Fruit fly (Drosophila melanogaster) whole organism, embryonic: ENCODE data around the gene Mgat4a.
A peak's percentile ranks its signal among the peaks of the same experiment; 100 is the strongest.

ENCODE experiments used
- Asciz ChIP-seq: fragments of 200-800 bp; sonication (Bioruptor generic); optimal IDR thresholded peaks from 2 replicates; lab custom pipeline; 2017; ENCODE audit warnings: missing biosample characterization, mild to moderate bottlenecking, missing genetic modification characterization, missing genetic modification reagents
- Bdp1 ChIP-seq: fragments of 200-800 bp; sonication (Bioruptor generic); optimal IDR thresholded peaks from 3 replicates; lab custom pipeline; 2016; ENCODE audit warnings: missing biosample characterization, missing genetic modification characterization
- CG11695 ChIP-seq: fragments of 200-800 bp; sonication (Bioruptor generic); IDR thresholded peaks from 3 replicates; pipeline ENCODE4 v1.3.6; 2022; ENCODE audit warnings: missing biosample characterization, missing genetic modification characterization
- CG13123 ChIP-seq: fragments of 200-800 bp; sonication (Bioruptor generic); optimal IDR thresholded peaks from 2 replicates; lab custom pipeline; 2016; ENCODE audit warnings: missing biosample characterization, missing genetic modification characterization
- CG1603 ChIP-seq: fragments of 200-800 bp; sonication (Bioruptor generic); optimal IDR thresholded peaks from 2 replicates; lab custom pipeline; 2019; ENCODE audit warnings: missing biosample characterization, mild to moderate bottlenecking, missing genetic modification characterization, moderate library complexity
- CG16815 ChIP-seq: fragments of 200-800 bp; sonication (Bioruptor generic); optimal IDR thresholded peaks from 3 replicates; lab custom pipeline; 2017; ENCODE audit warnings: missing biosample characterization, mild to moderate bottlenecking, missing genetic modification characterization
- CG16863 ChIP-seq: fragments of 200-800 bp; sonication (Bioruptor generic); optimal IDR thresholded peaks from 3 replicates; lab custom pipeline; 2016; ENCODE audit warnings: missing biosample characterization, missing genetic modification characterization
- CG17359 ChIP-seq: fragments of 200-800 bp; sonication (Bioruptor generic); optimal IDR thresholded peaks from 3 replicates; lab custom pipeline; 2018; ENCODE audit warnings: missing biosample characterization, mild to moderate bottlenecking, missing genetic modification characterization, moderate library complexity
- CG17912 ChIP-seq: fragments of 200-800 bp; sonication (Bioruptor generic); optimal IDR thresholded peaks from 2 replicates; lab custom pipeline; 2018; ENCODE audit warnings: missing biosample characterization, mild to moderate bottlenecking, missing genetic modification characterization
- CG3407 ChIP-seq: fragments of 200-800 bp; sonication (Bioruptor generic); optimal IDR thresholded peaks from 2 replicates; lab custom pipeline; 2018; ENCODE audit warnings: missing biosample characterization, mild to moderate bottlenecking, missing genetic modification characterization
- CG4328 ChIP-seq: fragments of 200-800 bp; sonication (Bioruptor generic); optimal IDR thresholded peaks from 3 replicates; lab custom pipeline; 2017; ENCODE audit warnings: missing biosample characterization, missing genetic modification reagents, missing genetic modification characterization
- CG6813 ChIP-seq: fragments of 200-800 bp; sonication (Bioruptor generic); optimal IDR thresholded peaks from 2 replicates; lab custom pipeline; 2017; ENCODE audit warnings: missing biosample characterization, missing genetic modification characterization, mild to moderate bottlenecking, moderate library complexity, missing genetic modification reagents
- CG8478 ChIP-seq: fragments of >200 bp; optimal IDR thresholded peaks from 2 replicates; lab custom pipeline; 2018
- Dek ChIP-seq: fragments of 200-800 bp; sonication (Bioruptor generic); optimal IDR thresholded peaks from 3 replicates; lab custom pipeline; 2019; ENCODE audit warnings: missing biosample characterization, mild to moderate bottlenecking, missing genetic modification characterization, moderate library complexity
- Doc3 ChIP-seq: fragments of 200-800 bp; sonication (Bioruptor generic); IDR thresholded peaks from 3 replicates; pipeline ENCODE4 v1.3.6; 2022; ENCODE audit warnings: missing biosample characterization, missing genetic modification characterization; ENCODE audit not compliant: partially characterized antibody
- Dref ChIP-seq: fragments of 200-800 bp; sonication (Bioruptor generic); IDR thresholded peaks from 2 replicates; pipeline ENCODE4 v1.3.6; 2022; ENCODE audit warnings: missing biosample characterization, missing genetic modification characterization
- Elba2 ChIP-seq: fragments of 200-800 bp; sonication (Bioruptor generic); optimal IDR thresholded peaks from 3 replicates; lab custom pipeline; 2016; ENCODE audit warnings: missing biosample characterization, missing genetic modification characterization
- Ets65A ChIP-seq: fragments of 200-800 bp; sonication (Bioruptor generic); peaks from one replicate; lab custom pipeline; 2016; ENCODE audit warnings: missing biosample characterization, missing genetic modification characterization
- Fer3 ChIP-seq: fragments of 200-800 bp; sonication (Bioruptor generic); optimal IDR thresholded peaks from 2 replicates; lab custom pipeline; 2018; ENCODE audit warnings: missing biosample characterization, mild to moderate bottlenecking, missing genetic modification characterization, moderate library complexity
- HLHmδ ChIP-seq: fragments of 200-800 bp; sonication (Bioruptor generic); optimal IDR thresholded peaks from 2 replicates; lab custom pipeline; 2018; ENCODE audit warnings: missing biosample characterization, mild to moderate bottlenecking, missing genetic modification characterization, moderate library complexity
- Hr39 ChIP-seq: fragments of >200 bp; optimal IDR thresholded peaks from 2 replicates; lab custom pipeline; 2017
- Hr51 ChIP-seq, 2 experiments: fragments of 200-800 bp; sonication (Bioruptor generic); optimal IDR thresholded peaks; 2 replicates in 1 of 2; 3 replicates in 1 of 2; lab custom pipeline; 2016 to 2018; ENCODE audit warnings: missing biosample characterization in 2 of 2, missing genetic modification characterization in 2 of 2, mild to moderate bottlenecking in 1 of 2, moderate library complexity in 1 of 2
- Lim3 ChIP-seq: fragments of 200-800 bp; sonication (Bioruptor generic); IDR thresholded peaks from 2 replicates; pipeline ENCODE4 v1.3.6; 2022; ENCODE audit warnings: missing biosample characterization, missing genetic modification characterization
- MTF-1 ChIP-seq: fragments of 200-800 bp; sonication (Bioruptor generic); optimal IDR thresholded peaks from 2 replicates; lab custom pipeline; 2018; ENCODE audit warnings: missing biosample characterization, mild to moderate bottlenecking, missing genetic modification characterization, borderline replicate concordance
- Med ChIP-seq: fragments of 200-800 bp; sonication (Bioruptor generic); peaks from one replicate; lab custom pipeline; 2016; ENCODE audit warnings: missing biosample characterization, missing genetic modification characterization, mild to moderate bottlenecking, inconsistent platforms, moderate library complexity
- Pdp1 ChIP-seq, 2 experiments: fragments of 200-800 bp; sonication (Bioruptor generic); optimal IDR thresholded peaks; 3 replicates each; lab custom pipeline; 2016; ENCODE audit warnings: missing biosample characterization in 2 of 2, missing genetic modification characterization in 2 of 2, mild to moderate bottlenecking in 1 of 2, moderate library complexity in 1 of 2
- Ssrp ChIP-seq: fragments of 200-800 bp; sonication (Bioruptor generic); optimal IDR thresholded peaks from 2 replicates; lab custom pipeline; 2018; ENCODE audit warnings: missing biosample characterization, mild to moderate bottlenecking, missing genetic modification characterization, moderate library complexity
- amos ChIP-seq: fragments of 200-800 bp; sonication (Bioruptor generic); IDR thresholded peaks from 2 replicates; pipeline ENCODE4 v1.3.6; 2022; ENCODE audit warnings: missing biosample characterization, missing genetic modification characterization; ENCODE audit not compliant: partially characterized antibody
- ash1 ChIP-seq: fragments of 200-800 bp; sonication (Bioruptor generic); optimal IDR thresholded peaks from 2 replicates; lab custom pipeline; 2018; ENCODE audit warnings: missing biosample characterization, mild to moderate bottlenecking, missing genetic modification characterization
- bowl ChIP-seq: fragments of 200-800 bp; sonication (Bioruptor generic); IDR thresholded peaks from 2 replicates; pipeline ENCODE4 v1.3.6; 2022; ENCODE audit warnings: missing biosample characterization, missing genetic modification characterization
- chif ChIP-seq, 2 experiments: fragments of 200-800 bp; sonication (Bioruptor generic); optimal IDR thresholded peaks; 3 replicates each; lab custom pipeline; 2016; ENCODE audit warnings: missing biosample characterization in 2 of 2, missing genetic modification characterization in 2 of 2
- chinmo ChIP-seq: fragments of 200-800 bp; sonication (Bioruptor generic); IDR thresholded peaks from 4 replicates; pipeline ENCODE4 v1.3.6; 2022; ENCODE audit warnings: missing biosample characterization, missing genetic modification characterization; ENCODE audit not compliant: partially characterized antibody
- corto ChIP-seq: fragments of 200-800 bp; sonication (Bioruptor generic); optimal IDR thresholded peaks from 2 replicates; lab custom pipeline; 2016; ENCODE audit warnings: missing biosample characterization, mild to moderate bottlenecking, missing genetic modification characterization, moderate library complexity
- crol ChIP-seq: fragments of 200-800 bp; sonication (Bioruptor generic); IDR thresholded peaks from 2 replicates; pipeline ENCODE4 v1.3.6; 2022; ENCODE audit warnings: missing biosample characterization, missing genetic modification characterization
- eyg ChIP-seq: fragments of 200-800 bp; sonication (Bioruptor generic); optimal IDR thresholded peaks from 3 replicates; lab custom pipeline; 2016; ENCODE audit warnings: missing biosample characterization, missing genetic modification characterization
- fd64A ChIP-seq: fragments of 200-800 bp; sonication (Bioruptor generic); optimal IDR thresholded peaks from 3 replicates; lab custom pipeline; 2018; ENCODE audit warnings: missing biosample characterization, mild to moderate bottlenecking, missing genetic modification characterization
- fu2 ChIP-seq: fragments of 200-800 bp; sonication (Bioruptor generic); optimal IDR thresholded peaks from 2 replicates; lab custom pipeline; 2016; ENCODE audit warnings: missing biosample characterization, missing genetic modification characterization
- her ChIP-seq: fragments of 200-800 bp; sonication (Bioruptor generic); optimal IDR thresholded peaks from 2 replicates; lab custom pipeline; 2016; ENCODE audit warnings: missing biosample characterization, missing genetic modification characterization
- knrl ChIP-seq: fragments of 200-800 bp; sonication (Bioruptor generic); IDR thresholded peaks from 3 replicates; pipeline ENCODE4 v1.3.6; 2022; ENCODE audit warnings: missing biosample characterization, missing genetic modification characterization; ENCODE audit not compliant: partially characterized antibody
- lbe ChIP-seq: fragments of 200-800 bp; sonication (Bioruptor generic); optimal IDR thresholded peaks from 2 replicates; lab custom pipeline; 2016; ENCODE audit warnings: missing biosample characterization, mild to moderate bottlenecking, missing genetic modification characterization
- lilli ChIP-seq: fragments of 200-800 bp; sonication (Bioruptor generic); optimal IDR thresholded peaks from 3 replicates; lab custom pipeline; 2016; ENCODE audit warnings: missing biosample characterization, missing genetic modification characterization
- mld ChIP-seq: fragments of 200-800 bp; sonication (Bioruptor generic); IDR thresholded peaks from 3 replicates; pipeline ENCODE4 v1.3.6; 2022; ENCODE audit warnings: missing biosample characterization, missing genetic modification characterization; ENCODE audit not compliant: partially characterized antibody
- nau ChIP-seq: fragments of 200-800 bp; sonication (Bioruptor generic); optimal IDR thresholded peaks from 3 replicates; lab custom pipeline; 2017; ENCODE audit warnings: missing biosample characterization, mild to moderate bottlenecking, missing genetic modification characterization, missing genetic modification reagents
- nerfin-1 ChIP-seq: fragments of 200-800 bp; sonication (Bioruptor generic); optimal IDR thresholded peaks from 3 replicates; lab custom pipeline; 2019; ENCODE audit warnings: missing biosample characterization, mild to moderate bottlenecking, missing genetic modification characterization, moderate library complexity
- otp ChIP-seq: fragments of 200-800 bp; sonication (Bioruptor generic); IDR thresholded peaks from 3 replicates; pipeline ENCODE4, ENCODE4 v1.3.6; 2022; ENCODE audit warnings: missing biosample characterization, missing genetic modification characterization
- prd ChIP-seq, 3 experiments: fragments of >200 bp in 2 of 3; fragments of 200-800 bp in 1 of 3; sonication (Bioruptor generic) in 1 of 3; optimal IDR thresholded peaks in 2 of 3; IDR thresholded peaks in 1 of 3; 2 replicates in 2 of 3; 3 replicates in 1 of 3; pipeline versions ENCODE4 v1.3.6 to Lab custom; 2017 to 2022; ENCODE audit warnings: missing biosample characterization in 1 of 3, missing genetic modification characterization in 1 of 3
- sens-2 ChIP-seq: fragments of 200-800 bp; sonication (Bioruptor generic); IDR thresholded peaks from 2 replicates; pipeline ENCODE4 v1.3.6; 2022; ENCODE audit warnings: missing biosample characterization, missing genetic modification characterization
- sqz ChIP-seq: fragments of 200-800 bp; sonication (Bioruptor generic); optimal IDR thresholded peaks from 3 replicates; lab custom pipeline; 2018; ENCODE audit warnings: missing biosample characterization, mild to moderate bottlenecking, missing genetic modification characterization
- tx ChIP-seq: fragments of 200-800 bp; sonication (Bioruptor generic); optimal IDR thresholded peaks from 2 replicates; lab custom pipeline; 2016; ENCODE audit warnings: missing biosample characterization, missing genetic modification characterization
- vvl ChIP-seq: fragments of 200-800 bp; sonication (Bioruptor generic); IDR thresholded peaks from 2 replicates; pipeline ENCODE4 v1.3.6; 2022; ENCODE audit warnings: missing biosample characterization, missing genetic modification characterization

The Mgat4a gene

dm6 chr3L:14752816-14753215, 9.0 kb upstream of the Mgat4a start (continued):
- TF ChIP-seq Hr51 (GFP tag; optimal IDR thresholded peaks at IDR 0.05; lab: Kevin White, UChicago) (no peak), CG16815 (GFP tag; lab: Kevin White, UChicago) (no peak), her (no peak), sens-2 (GFP tag; lab: Robert Waterston, UW) (no peak), crol (GFP tag; lab: Robert Waterston, UW) (0 out of 2 replicates have a peak, but pooled peaks have one; percentile 29), lilli (GFP tag; lab: Kevin White, UChicago) (no peak), CG6813 (no peak), Ets65A (no peak), Elba2 (no peak), Fer3 (tag; lab: Kevin White, UChicago) (no peak), CG3407 (GFP tag; lab: Kevin White, UChicago) (no peak), tx (GFP tag; lab: Kevin White, UChicago) (no peak), prd (optimal IDR thresholded peaks at IDR 0.05; lab: Kevin White, UChicago) (no peak), prd (GFP tag; IDR thresholded peaks at IDR 0.05; lab: Robert Waterston, UW) (no peak), otp (GFP tag; lab: Robert Waterston, UW) (no peak), CG8478 (no peak), CG17912 (GFP tag; lab: Kevin White, UChicago) (no peak), Lim3 (GFP tag; lab: Robert Waterston, UW) (no peak), Hr39 (lab: Kevin White, UChicago) (peak; percentile 26), CG1603 (tag; lab: Kevin White, UChicago) (no peak), eyg (no peak), Asciz (GFP tag; lab: Kevin White, UChicago) (no peak), CG4328 (GFP tag; lab: Kevin White, UChicago) (no peak), Doc3 (no peak), Bdp1 (GFP tag; lab: Kevin White, UChicago) (no peak), CG13123 (GFP tag; lab: Kevin White, UChicago) (no peak), Dref (GFP tag; lab: Robert Waterston, UW) (no peak), CG17359 (tag; lab: Kevin White, UChicago) (no peak), Pdp1 (GFP tag; optimal IDR thresholded peaks at IDR 0.05; lab: Kevin White, UChicago) (no peak), Dek (no peak), fd64A (GFP tag; lab: Kevin White, UChicago) (no peak), corto (GFP tag; lab: Kevin White, UChicago) (no peak), fu2 (GFP tag; lab: Kevin White, UChicago) (no peak), ash1 (GFP tag; lab: Kevin White, UChicago) (no peak), nerfin-1 (tag; lab: Kevin White, UChicago) (no peak), Med (GFP tag; lab: Kevin White, UChicago) (peak; percentile 72), bowl (GFP tag; lab: Robert Waterston, UW) (no peak), Ssrp (tag; lab: Kevin White, UChicago) (no peak), chif (GFP tag; optimal IDR thresholded peaks at IDR 0.05; lab: Kevin White, UChicago) (no peak), nau (GFP tag; lab: Kevin White, UChicago) (no peak), knrl (GFP tag; lab: Robert Waterston, UW) (no peak)

- peak; percentile 85 for TF ChIP-seq lbe
- TF ChIP-seq vvl (GFP tag; lab: Robert Waterston, UW) = peak; percentile 39; the same call in 1 of the 2 replicates
- no peak for TF ChIP-seq CG16863 (GFP tag; lab: Kevin White, UChicago)
- peak; percentile 11 for TF ChIP-seq HLHmδ (GFP tag; lab: Kevin White, UChicago)
- no peak for TF ChIP-seq eyg
- peak; percentile 15; the same call in 1 of the 3 replicates for TF ChIP-seq CG11695 (GFP tag; lab: Robert Waterston, UW)
- peak; percentile 74 for TF ChIP-seq sqz (GFP tag; lab: Kevin White, UChicago)
- peak; percentile 75; the same call in 1 of the 4 replicates for TF ChIP-seq chinmo
- no peak for TF ChIP-seq mld (GFP tag; lab: Robert Waterston, UW)
- TF ChIP-seq MTF-1 (GFP tag; lab: Kevin White, UChicago) = no peak
- TF ChIP-seq amos = no peak
Observed at dm6 chr3L:14755046-14755643, 6.7 kb upstream of the Mgat4a start.
